Worm (Caenorhabditis elegans) whole organism, L1 larva: ENCODE measurements around the gene kreg-1.

Experiments used
- C04F5.9 ChIP-seq: sonication (generic microtip); optimal IDR thresholded peaks from 2 replicates; lab custom pipeline; 2016; ENCODE audit warnings: missing genetic modification characterization, missing compliant biosample characterization
- C34B4.2 ChIP-seq: sonication (generic microtip); optimal IDR thresholded peaks from 2 replicates; lab custom pipeline; 2017; ENCODE audit warnings: mild to moderate bottlenecking, missing genetic modification characterization, missing compliant biosample characterization
- F16B12.6 ChIP-seq: fragments of 150-350 bp; optimal IDR thresholded peaks from 2 replicates; lab custom pipeline; 2014; ENCODE audit warnings: missing biosample characterization, missing genetic modification characterization
- aha-1 ChIP-seq: fragments of 150-350 bp; optimal IDR thresholded peaks from 2 replicates; lab custom pipeline; 2014; ENCODE audit warnings: missing biosample characterization, missing genetic modification characterization
- blmp-1 ChIP-seq: fragments of 150-350 bp; optimal IDR thresholded peaks from 2 replicates; lab custom pipeline; 2014; ENCODE audit warnings: missing biosample characterization, missing genetic modification characterization
- ceh-88 ChIP-seq: fragments of 200-800 bp; sonication (Bioruptor generic); IDR thresholded peaks from 2 replicates; pipeline ENCODE4 v1.3.6; 2022; ENCODE audit warnings: missing genetic modification characterization, missing compliant biosample characterization
- ces-1 ChIP-seq: fragments of 150-350 bp; optimal IDR thresholded peaks from 2 replicates; lab custom pipeline; 2014; ENCODE audit warnings: missing biosample characterization, missing genetic modification reagents, missing genetic modification characterization
- efl-1 ChIP-seq, 4 experiments: fragments of 150-350 bp; optimal IDR thresholded peaks in 3 of 4; peaks in 1 of 4; 1 replicate in 1 of 4; 2 replicates in 3 of 4; lab custom pipeline; 2014; ENCODE audit warnings: missing biosample characterization in 2 of 4, missing genetic modification characterization in 2 of 4, missing genetic modification reagents in 2 of 4
- egl-13 ChIP-seq: sonication (generic microtip); optimal IDR thresholded peaks from 2 replicates; lab custom pipeline; 2016; ENCODE audit warnings: missing genotype, missing genetic modification reagents, missing genetic modification characterization, missing compliant biosample characterization
- fkh-4 ChIP-seq: sonication (generic microtip); optimal IDR thresholded peaks from 2 replicates; lab custom pipeline; 2016; ENCODE audit warnings: missing compliant biosample characterization, missing genetic modification characterization, borderline replicate concordance
- fos-1 ChIP-seq: fragments of 150-350 bp; optimal IDR thresholded peaks from 2 replicates; lab custom pipeline; 2014; ENCODE audit warnings: missing biosample characterization, missing genetic modification characterization
- grh-1 ChIP-seq: fragments of 200-800 bp; sonication (Bioruptor generic); IDR thresholded peaks from 2 replicates; pipeline ENCODE4 v1.3.6; 2022; ENCODE audit warnings: missing genetic modification reagents, missing genetic modification characterization, missing compliant biosample characterization
- hlh-17 ChIP-seq: fragments of 200-800 bp; sonication (Bioruptor generic); optimal IDR thresholded peaks from 2 replicates; lab custom pipeline; 2018; ENCODE audit warnings: missing genetic modification characterization, mild to moderate bottlenecking, missing compliant biosample characterization, moderate library complexity, borderline replicate concordance
- hpl-2 ChIP-seq: fragments of 150-350 bp; optimal IDR thresholded peaks from 2 replicates; lab custom pipeline; 2014; ENCODE audit warnings: missing biosample characterization, missing genetic modification reagents, missing genetic modification characterization
- irx-1 ChIP-seq: sonication (generic microtip); optimal IDR thresholded peaks from 2 replicates; lab custom pipeline; 2016; ENCODE audit warnings: missing genetic modification characterization, missing compliant biosample characterization
- isw-1 ChIP-seq: fragments of 200-800 bp; sonication (Bioruptor generic); IDR thresholded peaks from 2 replicates; pipeline ENCODE4 v1.3.6; 2022; ENCODE audit warnings: missing genetic modification characterization, missing compliant biosample characterization
- jun-1 ChIP-seq: fragments of 150-350 bp; optimal IDR thresholded peaks from 2 replicates; lab custom pipeline; 2014; ENCODE audit warnings: missing biosample characterization, missing genetic modification reagents, missing genetic modification characterization
- lin-15B ChIP-seq: fragments of 150-350 bp; sonication (generic microtip); optimal IDR thresholded peaks from 3 replicates; lab custom pipeline; 2014; ENCODE audit warnings: missing biosample characterization, missing genetic modification characterization
- lin-35 ChIP-seq, 2 experiments: fragments of 150-350 bp; optimal IDR thresholded peaks; 2 replicates each; lab custom pipeline; 2014; ENCODE audit warnings: missing biosample characterization in 2 of 2, missing genetic modification characterization in 2 of 2, missing genetic modification reagents in 2 of 2
- mef-2 ChIP-seq: fragments of 150-350 bp; optimal IDR thresholded peaks from 2 replicates; lab custom pipeline; 2014; ENCODE audit warnings: missing biosample characterization, missing genetic modification characterization
- nhr-12 ChIP-seq: sonication (generic microtip); optimal IDR thresholded peaks from 2 replicates; lab custom pipeline; 2017; ENCODE audit warnings: missing biosample characterization, missing genetic modification characterization
- nhr-19 ChIP-seq: fragments of 200-800 bp; sonication (Bioruptor generic); conservative IDR thresholded peaks from 2 replicates; pipeline ENCODE4 v1.3.6; 2022; ENCODE audit warnings: missing genetic modification characterization, missing compliant biosample characterization
- nhr-20 ChIP-seq: sonication (generic microtip); optimal IDR thresholded peaks from 2 replicates; lab custom pipeline; 2016; ENCODE audit warnings: mild to moderate bottlenecking, missing genetic modification characterization, missing compliant biosample characterization
- nhr-237 ChIP-seq: fragments of 150-350 bp; optimal IDR thresholded peaks from 2 replicates; lab custom pipeline; 2014; ENCODE audit warnings: missing biosample characterization, missing genetic modification characterization
- nhr-28 ChIP-seq: fragments of 150-350 bp; optimal IDR thresholded peaks from 2 replicates; lab custom pipeline; 2014; ENCODE audit warnings: missing biosample characterization, missing genetic modification characterization
- nhr-47 ChIP-seq: sonication (generic microtip); optimal IDR thresholded peaks from 2 replicates; lab custom pipeline; 2016; ENCODE audit warnings: mild to moderate bottlenecking, missing genetic modification characterization, moderate library complexity, missing compliant biosample characterization
- nhr-76 ChIP-seq: sonication (generic microtip); optimal IDR thresholded peaks from 2 replicates; lab custom pipeline; 2017; ENCODE audit warnings: missing biosample characterization, missing genetic modification characterization
- nhr-77 ChIP-seq: fragments of 150-350 bp; optimal IDR thresholded peaks from 2 replicates; lab custom pipeline; 2014; ENCODE audit warnings: missing biosample characterization, missing genetic modification characterization
- nhr-90 ChIP-seq: sonication (generic microtip); optimal IDR thresholded peaks from 2 replicates; lab custom pipeline; 2016; ENCODE audit warnings: mild to moderate bottlenecking, missing genetic modification characterization, missing compliant biosample characterization; ENCODE audit not compliant: poor library complexity
- pag-3 ChIP-seq: sonication (generic microtip); optimal IDR thresholded peaks from 2 replicates; lab custom pipeline; 2017; ENCODE audit warnings: missing genetic modification characterization, mild to moderate bottlenecking, missing compliant biosample characterization, antibody characterized with exemption, borderline replicate concordance; ENCODE audit not compliant: insufficient read depth
- pax-3 ChIP-seq: fragments of 200-800 bp; sonication (Bioruptor generic); optimal IDR thresholded peaks from 2 replicates; lab custom pipeline; 2018; ENCODE audit warnings: mild to moderate bottlenecking, missing genetic modification characterization, moderate library complexity, missing compliant biosample characterization
- pqm-1 ChIP-seq: sonication (generic microtip); optimal IDR thresholded peaks from 3 replicates; lab custom pipeline; 2017; ENCODE audit warnings: missing biosample characterization, missing genetic modification characterization
- rnt-1 ChIP-seq: sonication (generic microtip); optimal IDR thresholded peaks from 2 replicates; lab custom pipeline; 2016; ENCODE audit warnings: mild to moderate bottlenecking, missing genetic modification characterization, moderate library complexity, missing compliant biosample characterization
- sox-4 ChIP-seq: sonication (generic microtip); optimal IDR thresholded peaks from 2 replicates; lab custom pipeline; 2016; ENCODE audit warnings: missing genetic modification characterization, missing compliant biosample characterization
- sup-37 ChIP-seq: fragments of 200-800 bp; sonication (Bioruptor generic); optimal IDR thresholded peaks from 2 replicates; lab custom pipeline; 2018; ENCODE audit warnings: mild to moderate bottlenecking, missing genetic modification characterization, missing compliant biosample characterization
- swsn-7 ChIP-seq: sonication (generic microtip); optimal IDR thresholded peaks from 2 replicates; lab custom pipeline; 2016; ENCODE audit warnings: missing genetic modification characterization, missing compliant biosample characterization
- tbx-2 ChIP-seq: sonication (generic microtip); optimal IDR thresholded peaks from 2 replicates; lab custom pipeline; 2016; ENCODE audit warnings: missing genetic modification characterization, missing compliant biosample characterization
- unc-30 ChIP-seq: sonication (generic microtip); optimal IDR thresholded peaks from 2 replicates; lab custom pipeline; 2017; ENCODE audit warnings: missing biosample characterization, missing genetic modification characterization

Gene kreg-1

DNA sequence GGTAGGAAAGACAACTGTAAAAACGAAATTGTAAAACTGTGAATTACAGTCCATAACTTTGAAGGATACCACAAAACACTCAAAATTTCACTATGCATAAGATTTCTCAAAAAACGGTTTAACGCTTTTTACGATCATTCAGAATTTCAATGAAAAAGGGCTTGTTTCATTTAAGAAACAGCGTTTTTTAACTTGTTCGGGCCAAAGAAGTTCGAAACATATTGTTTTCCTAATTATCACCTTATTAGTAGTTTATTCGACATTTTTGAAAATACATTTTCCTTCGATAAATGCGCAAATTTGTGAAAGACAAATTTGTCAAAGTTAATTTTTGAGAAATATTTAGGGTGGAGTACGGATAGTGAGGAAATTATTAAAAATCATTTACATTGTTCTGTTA lies 4.7 kb upstream of the kreg-1 start:
- TF ChIP-seq nhr-77 = no peak
- no peak for TF ChIP-seq nhr-47 (tag; lab: Kevin White, UChicago)
- TF ChIP-seq nhr-237 = no peak
- no peak for TF ChIP-seq unc-30 (tag; lab: Kevin White, UChicago)
- TF ChIP-seq pax-3 = no peak
- TF ChIP-seq nhr-90 (tag; lab: Kevin White, UChicago) = no peak
- TF ChIP-seq rnt-1 (tag; lab: Kevin White, UChicago) = no peak
- TF ChIP-seq swsn-7 (tag; lab: Kevin White, UChicago) = no peak
- no peak for TF ChIP-seq lin-35 (GFP tag; optimal IDR thresholded peaks at IDR 0.05; lab: Kevin White, UChicago)
- no peak for TF ChIP-seq hpl-2 (GFP tag; lab: Kevin White, UChicago)
- no peak for TF ChIP-seq irx-1 (tag; lab: Kevin White, UChicago)
- TF ChIP-seq fos-1 = no peak
- no peak for TF ChIP-seq tbx-2

DNA sequence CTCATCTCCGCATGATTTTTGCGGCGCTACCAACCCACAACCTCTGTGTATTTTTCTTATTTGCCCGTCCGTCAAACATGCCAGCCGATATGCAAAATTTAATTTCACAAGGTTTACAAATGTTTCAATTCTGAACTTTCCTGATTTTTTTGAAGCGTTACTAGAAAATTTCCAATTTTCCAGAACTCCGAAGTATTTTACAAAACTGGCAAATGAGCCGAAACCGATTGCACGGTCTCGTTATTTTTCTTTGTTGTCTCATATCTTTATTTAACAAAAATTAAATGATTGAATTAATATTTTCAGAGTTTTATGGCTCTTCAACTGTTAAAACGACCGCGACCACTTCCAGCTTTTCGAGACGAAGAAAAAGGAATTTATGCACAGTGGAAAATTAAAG lies 1.5 kb upstream of the kreg-1 start, which contains the start of gene F53A9.3:
F53A9.3 (plus strand) TSS at position 301 of the 400 bp plus-strand sequence.
- TF ChIP-seq mef-2 (tag; lab: Kevin White, UChicago) = no peak
- no peak for TF ChIP-seq grh-1 (GFP tag; lab: Robert Waterston, UW)
- no peak for TF ChIP-seq fkh-4
- TF ChIP-seq blmp-1 (tag; lab: Kevin White, UChicago) = no peak
- TF ChIP-seq sup-37 (GFP tag; lab: Kevin White, UChicago) = no peak
- no peak for TF ChIP-seq lin-15B (tag; lab: Kevin White, UChicago)
- TF ChIP-seq efl-1 (optimal IDR thresholded peaks at IDR 0.05; lab: Kevin White, UChicago) = no peak
- no peak for TF ChIP-seq efl-1 (GFP tag; optimal IDR thresholded peaks at IDR 0.05 in 1 of 2; lab: Kevin White, UChicago)
- no peak for TF ChIP-seq nhr-12
- TF ChIP-seq nhr-20 (tag; lab: Kevin White, UChicago) = no peak
- TF ChIP-seq C34B4.2 = no peak
- no peak for TF ChIP-seq nhr-19 (GFP tag; lab: Robert Waterston, UW)
- no peak for TF ChIP-seq jun-1 (tag; lab: Kevin White, UChicago)
- no peak for TF ChIP-seq ces-1 (GFP tag; lab: Kevin White, UChicago)
- no peak for TF ChIP-seq nhr-76
- TF ChIP-seq pax-3 = no peak
- no peak for TF ChIP-seq nhr-28 (tag; lab: Kevin White, UChicago)
- TF ChIP-seq nhr-90 (tag; lab: Kevin White, UChicago) = no peak
- no peak for TF ChIP-seq C04F5.9 (tag; lab: Kevin White, UChicago)
- TF ChIP-seq pqm-1 (tag; lab: Kevin White, UChicago) = no peak
- TF ChIP-seq hlh-17 = no peak

DNA sequence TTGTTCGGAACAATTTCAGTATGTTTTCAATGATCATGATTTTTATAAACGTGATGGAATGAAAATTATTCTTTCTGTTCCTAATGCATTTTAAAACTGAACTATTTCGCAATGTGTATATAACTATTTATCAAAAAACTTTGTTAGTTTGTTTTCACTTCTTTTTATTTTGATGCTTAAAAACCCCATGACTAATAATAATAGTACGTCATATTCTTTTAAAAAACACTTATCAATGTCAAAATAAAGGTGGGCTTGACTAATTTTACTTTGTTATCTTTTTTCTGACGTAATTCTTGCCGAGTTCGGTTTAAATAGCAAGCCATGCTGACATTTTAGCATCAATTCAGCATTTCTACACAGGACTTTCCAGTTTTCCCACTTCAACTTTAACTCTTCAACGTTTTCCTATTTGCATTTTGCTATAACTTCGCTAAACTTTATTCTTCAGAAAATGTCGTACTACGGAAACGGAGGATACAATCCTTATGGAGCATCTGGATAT lies 1.6 kb downstream of the kreg-1 start, which contains the start of gene F53A9.1:
F53A9.1 (plus strand) TSS at position 455 of the 505 bp plus-strand sequence.
- no peak for TF ChIP-seq isw-1 (GFP tag; lab: Robert Waterston, UW)
- TF ChIP-seq sox-4 (tag; lab: Kevin White, UChicago) = no peak
- TF ChIP-seq pag-3 (tag; lab: Kevin White, UChicago) = no peak
- TF ChIP-seq aha-1 (tag; lab: Kevin White, UChicago) = no peak
- no peak for TF ChIP-seq grh-1 (GFP tag; lab: Robert Waterston, UW)
- TF ChIP-seq ceh-88 (GFP tag; lab: Robert Waterston, UW) = no peak
- TF ChIP-seq unc-30 (tag; lab: Kevin White, UChicago) = no peak
- TF ChIP-seq F16B12.6 (tag; lab: Kevin White, UChicago) = no peak
- no peak for TF ChIP-seq nhr-77
- no peak for TF ChIP-seq egl-13 (tag; lab: Kevin White, UChicago)
- TF ChIP-seq ces-1 (GFP tag; lab: Kevin White, UChicago) = no peak
- no peak for TF ChIP-seq pax-3
- TF ChIP-seq, all 84 proteins: peak for 0
